Worm (Caenorhabditis elegans): ENCODE results near the gene C04C11.1.

DNA sequence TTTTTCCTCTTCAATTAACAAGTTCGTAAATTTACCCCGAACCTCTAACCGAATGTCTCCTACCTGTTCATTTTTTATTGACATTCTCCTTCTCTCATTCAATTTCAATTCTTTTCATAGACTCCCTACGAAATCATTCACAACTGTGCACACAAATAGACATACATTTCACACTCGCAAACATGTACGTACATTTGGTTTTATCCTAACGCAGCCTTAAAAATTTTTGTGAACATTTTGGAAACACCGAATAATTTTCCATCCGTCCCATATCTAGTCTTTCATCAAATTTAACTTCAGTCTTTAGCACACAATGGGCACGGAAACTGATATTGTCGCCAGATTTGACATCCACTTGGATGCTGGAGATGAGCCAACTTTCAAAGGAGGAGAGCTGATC, 13.1 kb downstream of the C04C11.1 start, which contains the start of gene arrd-25:
- no peak for TF ChIP-seq unc-62 (GFP tag; optimal IDR thresholded peaks at IDR 0.05)
- no peak for TF ChIP-seq elt-3 (tag; optimal IDR thresholded peaks at IDR 0.05)
- TF ChIP-seq ama-1 (optimal IDR thresholded peaks at IDR 0.05), result no peak
- TF ChIP-seq nhr-23 (tag; optimal IDR thresholded peaks at IDR 0.05), result no peak
- TF ChIP-seq elt-1 (tag; optimal IDR thresholded peaks at IDR 0.05), result no peak
- no peak for TF ChIP-seq ztf-11 (tag; optimal IDR thresholded peaks at IDR 0.05)
- no peak for TF ChIP-seq fkh-2 (tag; optimal IDR thresholded peaks at IDR 0.05)
- no peak for TF ChIP-seq tbx-2 (tag; optimal IDR thresholded peaks at IDR 0.05)
- TF ChIP-seq nhr-11 (tag; optimal IDR thresholded peaks at IDR 0.05), result no peak
- no peak for TF ChIP-seq nhr-43 (tag; optimal IDR thresholded peaks at IDR 0.05; ENCODE audit: poor library complexity, severe bottlenecking)
- no peak for TF ChIP-seq zag-1 (tag; optimal IDR thresholded peaks at IDR 0.05)
- TF ChIP-seq pqm-1 (tag; optimal IDR thresholded peaks at IDR 0.05), result no peak
- TF ChIP-seq aly-2 (tag; optimal IDR thresholded peaks at IDR 0.05), result no peak
- TF ChIP-seq nhr-237 (tag; optimal IDR thresholded peaks at IDR 0.05), result no peak

Data from whole organism, L3 larva.